Fruit fly (Drosophila melanogaster): Measurements from ENCODE around the gene Grx1.

The Grx1 gene

dm6 chr3L:18870027-18870426, 997 bp downstream of the Grx1 start, which contains the start of gene Blos3 (continued):
- TF ChIP-seq Atf-2 (GFP tag; optimal IDR thresholded peaks at IDR 0.05), result peak; percentile 51
- peak; percentile 3 for TF ChIP-seq CG17385 (GFP tag; optimal IDR thresholded peaks at IDR 0.05)
- TF ChIP-seq Gug (GFP tag; IDR thresholded peaks at IDR 0.05), result peak; percentile 38; the same call in 2 of the 4 replicates
- TF ChIP-seq ap (GFP tag; IDR thresholded peaks at IDR 0.05), result 0 out of 2 replicates have a peak, but pooled peaks have one; percentile 7
- TF ChIP-seq lola (GFP tag; optimal IDR thresholded peaks at IDR 0.05), result peak in 1 of 3 experiments; percentile 26
- peak; percentile 50 for TF ChIP-seq CG16863 (GFP tag; optimal IDR thresholded peaks at IDR 0.05)
- peak; percentile 51 for TF ChIP-seq CG10979 (tag; optimal IDR thresholded peaks at IDR 0.05)
- peak; percentile 29 for TF ChIP-seq bab2 (GFP tag; optimal IDR thresholded peaks at IDR 0.05)
- TF ChIP-seq ato (GFP tag; IDR thresholded peaks at IDR 0.05; ENCODE audit: partially characterized antibody), result no peak
- TF ChIP-seq schlank (tag; optimal IDR thresholded peaks at IDR 0.05), result no peak
- peak; percentile 0 for TF ChIP-seq CG34376 (GFP tag; optimal IDR thresholded peaks at IDR 0.05)
- TF ChIP-seq D (optimal IDR thresholded peaks at IDR 0.05), result no peak
- no peak for TF ChIP-seq D (GFP tag; optimal IDR thresholded peaks at IDR 0.05)
- peak; percentile 41 for TF ChIP-seq Hmx (GFP tag; optimal IDR thresholded peaks at IDR 0.05)
- peak; percentile 17 for TF ChIP-seq CG30020 (tag; optimal IDR thresholded peaks at IDR 0.05)
- peak; percentile 61 for TF ChIP-seq Xbp1 (GFP tag; optimal IDR thresholded peaks at IDR 0.05)
- TF ChIP-seq CG18262 (tag; optimal IDR thresholded peaks at IDR 0.05), result peak; percentile 37
- peak; percentile 39 for TF ChIP-seq Ssrp (tag; optimal IDR thresholded peaks at IDR 0.05)
- TF ChIP-seq CG1529 (GFP tag; optimal IDR thresholded peaks at IDR 0.05), result peak; percentile 73
- TF ChIP-seq da (GFP tag; optimal IDR thresholded peaks at IDR 0.05), result no peak
- TF ChIP-seq ewg (GFP tag; optimal IDR thresholded peaks at IDR 0.05), result no peak
- no peak for TF ChIP-seq C15 (GFP tag; IDR thresholded peaks at IDR 0.05)
- TF ChIP-seq dmrt11E (tag; optimal IDR thresholded peaks at IDR 0.05), result peak; percentile 5
- no peak for TF ChIP-seq CG12769 (tag; optimal IDR thresholded peaks at IDR 0.05)
- peak; percentile 52 for TF ChIP-seq CG4854 (GFP tag; optimal IDR thresholded peaks at IDR 0.05)
- no peak for TF ChIP-seq CG10209 (GFP tag; optimal IDR thresholded peaks at IDR 0.05)
- TF ChIP-seq CHES-1-like (GFP tag; optimal IDR thresholded peaks at IDR 0.05), result peak; percentile 7
- TF ChIP-seq CG10274 (GFP tag; optimal IDR thresholded peaks at IDR 0.05), result no peak
- TF ChIP-seq CG13296 (GFP tag; optimal IDR thresholded peaks at IDR 0.05), result peak; percentile 27
- TF ChIP-seq lmd (GFP tag; IDR thresholded peaks at IDR 0.05), result peak; percentile 36; the same call in 1 of the 2 replicates
- no peak for TF ChIP-seq sd (tag; optimal IDR thresholded peaks at IDR 0.05)
- peak; percentile 92 for TF ChIP-seq sens (GFP tag)
- TF ChIP-seq Nf-YC (tag; optimal IDR thresholded peaks at IDR 0.05), result no peak
- TF ChIP-seq CoRest (tag; optimal IDR thresholded peaks at IDR 0.05), result peak; percentile 54
- peak; percentile 12 for TF ChIP-seq CG12104 (GFP tag; optimal IDR thresholded peaks at IDR 0.05)
- no peak for TF ChIP-seq Sox102F (GFP tag; optimal IDR thresholded peaks at IDR 0.05)
- peak; percentile 27; the same call in 1 of the 2 replicates for TF ChIP-seq CG17328 (GFP tag; IDR thresholded peaks at IDR 0.05)
- TF ChIP-seq Xrp1 (GFP tag; IDR thresholded peaks at IDR 0.05), result peak; percentile 40; the same call in 1 of the 2 replicates
- peak; percentile 83 for TF ChIP-seq gro (GFP tag; optimal IDR thresholded peaks at IDR 0.05)
- no peak for TF ChIP-seq CrebB (tag; optimal IDR thresholded peaks at IDR 0.05)
- TF ChIP-seq NK7.1 (GFP tag; optimal IDR thresholded peaks at IDR 0.05), result no peak
- 0 out of 3 replicates have a peak, but pooled peaks have one; percentile 21 for TF ChIP-seq CG17361 (GFP tag; IDR thresholded peaks at IDR 0.05)
- TF ChIP-seq wdn (GFP tag; IDR thresholded peaks at IDR 0.05), result no peak
- peak; percentile 10 for TF ChIP-seq CTCF (GFP tag; optimal IDR thresholded peaks at IDR 0.05)
- peak; percentile 16; the same call in 1 of the 2 replicates for TF ChIP-seq NFAT (GFP tag; IDR thresholded peaks at IDR 0.05)
- peak; percentile 22 for TF ChIP-seq pzg (GFP tag; optimal IDR thresholded peaks at IDR 0.05)
- TF ChIP-seq sisA (GFP tag; IDR thresholded peaks at IDR 0.05), result peak; percentile 14; the same call in 1 of the 2 replicates
- no peak for TF ChIP-seq twi (tag; optimal IDR thresholded peaks at IDR 0.05)
- TF ChIP-seq CG1647 (GFP tag; optimal IDR thresholded peaks at IDR 0.05), result peak; percentile 51
- peak; percentile 38; the same call in 1 of the 2 replicates for TF ChIP-seq Awh (GFP tag; IDR thresholded peaks at IDR 0.05)
- TF ChIP-seq Atf6 (GFP tag; IDR thresholded peaks at IDR 0.05), result peak; percentile 41
- TF ChIP-seq CG13624 (GFP tag; optimal IDR thresholded peaks at IDR 0.05), result peak; percentile 62
